Fruit fly (Drosophila melanogaster) whole organism, embryonic: ENCODE data around the gene CRAT.

Source experiments
- Atf3 ChIP-seq: fragments of 200-800 bp; sonication (Bioruptor generic); optimal IDR thresholded peaks from 3 replicates; lab custom pipeline; 2016; ENCODE audit warnings: missing biosample characterization, missing genetic modification characterization
- CG10543 ChIP-seq: fragments of 200-800 bp; sonication (Bioruptor generic); optimal IDR thresholded peaks from 3 replicates; lab custom pipeline; 2017; ENCODE audit warnings: missing biosample characterization, mild to moderate bottlenecking, missing genetic modification characterization, moderate library complexity
- CG10565 ChIP-seq: fragments of 200-800 bp; sonication (Bioruptor generic); optimal IDR thresholded peaks from 3 replicates; lab custom pipeline; 2016; ENCODE audit warnings: missing biosample characterization, mild to moderate bottlenecking, missing genetic modification characterization
- CG11093 ChIP-seq: fragments of 200-800 bp; sonication (Bioruptor generic); IDR thresholded peaks from 3 replicates; pipeline ENCODE4 v1.3.6; 2022; ENCODE audit warnings: missing biosample characterization, missing genetic modification characterization
- CG13296 ChIP-seq: fragments of 200-800 bp; sonication (Bioruptor generic); optimal IDR thresholded peaks from 3 replicates; lab custom pipeline; 2018; ENCODE audit warnings: missing biosample characterization, mild to moderate bottlenecking, missing genetic modification characterization
- CG14860 ChIP-seq: fragments of 200-800 bp; sonication (Bioruptor generic); IDR thresholded peaks from 3 replicates; pipeline ENCODE4 v1.3.6; 2022; ENCODE audit warnings: missing biosample characterization, missing genetic modification characterization; ENCODE audit not compliant: partially characterized antibody
- CG15514 ChIP-seq: fragments of 200-800 bp; sonication (Bioruptor generic); optimal IDR thresholded peaks from 3 replicates; lab custom pipeline; 2017; ENCODE audit warnings: missing biosample characterization, missing genetic modification characterization, mild to moderate bottlenecking, moderate library complexity, missing genetic modification reagents
- CG17612 ChIP-seq: fragments of 200-800 bp; sonication (Bioruptor generic); IDR thresholded peaks from 2 replicates; pipeline ENCODE4 v1.3.6; 2022; ENCODE audit warnings: missing biosample characterization, missing genetic modification characterization
- CG17912 ChIP-seq: fragments of 200-800 bp; sonication (Bioruptor generic); optimal IDR thresholded peaks from 2 replicates; lab custom pipeline; 2018; ENCODE audit warnings: missing biosample characterization, mild to moderate bottlenecking, missing genetic modification characterization
- CG1792 ChIP-seq: fragments of 200-800 bp; sonication (Bioruptor generic); optimal IDR thresholded peaks from 2 replicates; lab custom pipeline; 2016; ENCODE audit warnings: missing biosample characterization, missing genetic modification characterization
- CG18476 ChIP-seq: fragments of 200-800 bp; sonication (Bioruptor generic); optimal IDR thresholded peaks from 2 replicates; lab custom pipeline; 2016; ENCODE audit warnings: missing biosample characterization, mild to moderate bottlenecking, missing genetic modification characterization
- CG2116 ChIP-seq: fragments of 200-800 bp; sonication (Bioruptor generic); optimal IDR thresholded peaks from 3 replicates; lab custom pipeline; 2018; ENCODE audit warnings: missing biosample characterization, mild to moderate bottlenecking, missing genetic modification characterization
- CG3847 ChIP-seq: fragments of 200-800 bp; sonication (Bioruptor generic); IDR thresholded peaks from 2 replicates; pipeline ENCODE4 v1.3.6; 2022; ENCODE audit warnings: missing biosample characterization, missing genetic modification characterization
- CG4360 ChIP-seq: fragments of 200-800 bp; sonication (Bioruptor generic); IDR thresholded peaks from 2 replicates; pipeline ENCODE4 v1.3.6; 2022; ENCODE audit warnings: missing biosample characterization, missing genetic modification characterization
- CG5245 ChIP-seq: fragments of 200-800 bp; sonication (Bioruptor generic); optimal IDR thresholded peaks from 3 replicates; lab custom pipeline; 2016; ENCODE audit warnings: missing biosample characterization, missing genetic modification characterization
- CG6175 ChIP-seq: fragments of 200-800 bp; sonication (Bioruptor generic); IDR thresholded peaks from 3 replicates; pipeline ENCODE4 v1.3.6; 2022; ENCODE audit warnings: missing biosample characterization, missing genetic modification characterization
- CG7786 ChIP-seq: fragments of 200-800 bp; sonication (Bioruptor generic); optimal IDR thresholded peaks from 2 replicates; lab custom pipeline; 2016; ENCODE audit warnings: missing biosample characterization, missing genetic modification characterization
- CG8359 ChIP-seq: fragments of 200-800 bp; sonication (Bioruptor generic); optimal IDR thresholded peaks from 2 replicates; lab custom pipeline; 2017; ENCODE audit warnings: missing biosample characterization, mild to moderate bottlenecking, missing genetic modification characterization, borderline replicate concordance
- CG8765 ChIP-seq: fragments of 200-800 bp; sonication (Bioruptor generic); IDR thresholded peaks from 2 replicates; pipeline ENCODE4 v1.3.6; 2022; ENCODE audit warnings: missing biosample characterization, missing genetic modification characterization
- CG9437 ChIP-seq: fragments of 200-800 bp; sonication (Bioruptor generic); optimal IDR thresholded peaks from 2 replicates; lab custom pipeline; 2018; ENCODE audit warnings: missing biosample characterization, mild to moderate bottlenecking, missing genetic modification characterization
- CG9609 ChIP-seq: fragments of 200-800 bp; sonication (Bioruptor generic); optimal IDR thresholded peaks from 3 replicates; lab custom pipeline; 2016; ENCODE audit warnings: missing biosample characterization, missing genetic modification characterization
- Camta ChIP-seq: fragments of 200-800 bp; sonication (Bioruptor generic); optimal IDR thresholded peaks from 2 replicates; lab custom pipeline; 2016; ENCODE audit warnings: missing biosample characterization, missing genetic modification characterization
- CkIIα-i1 ChIP-seq: fragments of 200-800 bp; sonication (Bioruptor generic); IDR thresholded peaks from 2 replicates; pipeline ENCODE4 v1.3.6; 2022; ENCODE audit warnings: missing biosample characterization, missing genetic modification characterization
- Doc2 ChIP-seq: fragments of 200-800 bp; sonication (Bioruptor generic); IDR thresholded peaks from 2 replicates; pipeline ENCODE4 v1.3.6; 2022; ENCODE audit warnings: missing biosample characterization, missing genetic modification characterization
- Eip74EF ChIP-seq, 2 experiments: fragments of 200-800 bp in 1 of 2; fragments of >200 bp in 1 of 2; sonication (Bioruptor generic) in 1 of 2; optimal IDR thresholded peaks; 2 replicates each; lab custom pipeline; 2017 to 2019; ENCODE audit warnings: missing biosample characterization in 2 of 2, missing genetic modification characterization in 2 of 2, mild to moderate bottlenecking in 1 of 2, moderate library complexity in 1 of 2
- Hand ChIP-seq: fragments of 200-800 bp; sonication (Bioruptor generic); optimal IDR thresholded peaks from 2 replicates; lab custom pipeline; 2017; ENCODE audit warnings: mild to moderate bottlenecking, missing biosample characterization, missing genetic modification reagents, missing genetic modification characterization
- Hr39 ChIP-seq: fragments of >200 bp; optimal IDR thresholded peaks from 2 replicates; lab custom pipeline; 2017
- Hr78 ChIP-seq, 2 experiments: fragments of 200-800 bp in 1 of 2; fragments of >200 bp in 1 of 2; sonication (Bioruptor generic) in 1 of 2; optimal IDR thresholded peaks; 2 replicates each; lab custom pipeline; 2017 to 2019; ENCODE audit warnings: missing biosample characterization in 2 of 2, missing genetic modification characterization in 2 of 2, mild to moderate bottlenecking in 1 of 2, moderate library complexity in 1 of 2
- Lpt ChIP-seq: fragments of >200 bp; optimal IDR thresholded peaks from 2 replicates; lab custom pipeline; 2018; ENCODE audit warnings: missing biosample characterization, missing genetic modification characterization
- Nf-YB ChIP-seq: fragments of 200-800 bp; sonication (Bioruptor generic); optimal IDR thresholded peaks from 3 replicates; lab custom pipeline; 2019; ENCODE audit warnings: missing biosample characterization, mild to moderate bottlenecking, missing genetic modification characterization, moderate library complexity
- Side ChIP-seq: fragments of 200-800 bp; sonication (Bioruptor generic); optimal IDR thresholded peaks from 2 replicates; lab custom pipeline; 2016; ENCODE audit warnings: missing biosample characterization, missing genetic modification characterization
- amos ChIP-seq: fragments of 200-800 bp; sonication (Bioruptor generic); IDR thresholded peaks from 2 replicates; pipeline ENCODE4 v1.3.6; 2022; ENCODE audit warnings: missing biosample characterization, missing genetic modification characterization; ENCODE audit not compliant: partially characterized antibody
- ato ChIP-seq: fragments of 200-800 bp; sonication (Bioruptor generic); IDR thresholded peaks from 2 replicates; pipeline ENCODE4 v1.3.6; 2022; ENCODE audit warnings: missing biosample characterization, missing genetic modification characterization; ENCODE audit not compliant: partially characterized antibody
- bigmax ChIP-seq: fragments of 200-800 bp; sonication (Bioruptor generic); optimal IDR thresholded peaks from 2 replicates; lab custom pipeline; 2018; ENCODE audit warnings: missing biosample characterization, mild to moderate bottlenecking, missing genetic modification characterization
- cg ChIP-seq: fragments of 200-800 bp; sonication (Bioruptor generic); optimal IDR thresholded peaks from 3 replicates; lab custom pipeline; 2019; ENCODE audit warnings: missing biosample characterization, mild to moderate bottlenecking, missing genetic modification characterization, moderate library complexity
- chn ChIP-seq: fragments of 200-800 bp; sonication (Bioruptor generic); optimal IDR thresholded peaks from 2 replicates; lab custom pipeline; 2016; ENCODE audit warnings: missing biosample characterization, missing genetic modification characterization
- ci ChIP-seq: fragments of 200-800 bp; sonication (Bioruptor generic); IDR thresholded peaks from 3 replicates; pipeline ENCODE4 v1.3.6; 2022; ENCODE audit warnings: missing biosample characterization, missing genetic modification characterization
- gce ChIP-seq: fragments of 200-800 bp; sonication (Bioruptor generic); IDR thresholded peaks from 3 replicates; pipeline ENCODE4 v1.3.6; 2022; ENCODE audit warnings: missing biosample characterization, missing genetic modification characterization
- gcm2 ChIP-seq: fragments of 200-800 bp; sonication (Bioruptor generic); optimal IDR thresholded peaks from 2 replicates; lab custom pipeline; 2016; ENCODE audit warnings: missing biosample characterization, missing genetic modification characterization
- grn ChIP-seq: fragments of 200-800 bp; sonication (Bioruptor generic); optimal IDR thresholded peaks from 3 replicates; lab custom pipeline; 2017; ENCODE audit warnings: missing biosample characterization, missing genetic modification characterization
- jing ChIP-seq: fragments of 200-800 bp; sonication (Bioruptor generic); optimal IDR thresholded peaks from 2 replicates; lab custom pipeline; 2018; ENCODE audit warnings: missing biosample characterization, mild to moderate bottlenecking, missing genetic modification characterization
- nerfin-2 ChIP-seq: fragments of 200-800 bp; sonication (Bioruptor generic); IDR thresholded peaks from 2 replicates; pipeline ENCODE4 v1.3.6; 2022; ENCODE audit warnings: missing biosample characterization, missing genetic modification characterization; ENCODE audit not compliant: partially characterized antibody
- otp ChIP-seq: fragments of 200-800 bp; sonication (Bioruptor generic); IDR thresholded peaks from 3 replicates; pipeline ENCODE4, ENCODE4 v1.3.6; 2022; ENCODE audit warnings: missing biosample characterization, missing genetic modification characterization
- pho ChIP-seq: fragments of 200-800 bp; sonication (Bioruptor generic); optimal IDR thresholded peaks from 2 replicates; lab custom pipeline; 2016; ENCODE audit warnings: missing biosample characterization, missing genetic modification characterization
- pita ChIP-seq: fragments of 200-800 bp; sonication (Bioruptor generic); optimal IDR thresholded peaks from 2 replicates; lab custom pipeline; 2017; ENCODE audit warnings: missing biosample characterization, mild to moderate bottlenecking, missing genetic modification characterization
- run ChIP-seq: fragments of 200-800 bp; sonication (Bioruptor generic); optimal IDR thresholded peaks from 3 replicates; lab custom pipeline; 2018; ENCODE audit warnings: missing biosample characterization, mild to moderate bottlenecking, missing genetic modification characterization
- sens-2 ChIP-seq: fragments of 200-800 bp; sonication (Bioruptor generic); IDR thresholded peaks from 2 replicates; pipeline ENCODE4 v1.3.6; 2022; ENCODE audit warnings: missing biosample characterization, missing genetic modification characterization
- shn ChIP-seq: fragments of 200-800 bp; sonication (Bioruptor generic); optimal IDR thresholded peaks from 3 replicates; lab custom pipeline; 2016; ENCODE audit warnings: missing biosample characterization, missing genetic modification characterization
- toy ChIP-seq: fragments of 200-800 bp; sonication (Bioruptor generic); IDR thresholded peaks from 2 replicates; pipeline ENCODE4 v1.3.6; 2022; ENCODE audit warnings: missing biosample characterization, missing genetic modification characterization
- trh ChIP-seq: fragments of 200-800 bp; sonication (Bioruptor generic); optimal IDR thresholded peaks from 2 replicates; lab custom pipeline; 2016; ENCODE audit warnings: missing biosample characterization, missing genetic modification characterization

The CRAT gene

dm6 chr3R:6423984-6424602 is 48.2 kb upstream of the CRAT start (continued):
- TF ChIP-seq Camta (GFP tag; lab: Kevin White, UChicago) = peak; percentile 88
- TF ChIP-seq CG15514 (GFP tag; lab: Kevin White, UChicago) = peak; percentile 84
- TF ChIP-seq CG14860 (GFP tag; lab: Robert Waterston, UW) = no peak
- TF ChIP-seq ato (GFP tag; lab: Robert Waterston, UW) = no peak
- peak; percentile 85 for TF ChIP-seq gcm2 (GFP tag; lab: Kevin White, UChicago)
- TF ChIP-seq trh (GFP tag; lab: Kevin White, UChicago) = peak; percentile 70
- 0 out of 2 replicates have a peak, but pooled peaks have one; percentile 34 for TF ChIP-seq CkIIα-i1
- TF ChIP-seq CG11093 = peak; percentile 82
- TF ChIP-seq otp = peak; percentile 91
- TF ChIP-seq CG2116 (GFP tag; lab: Kevin White, UChicago) = peak; percentile 62
- peak; percentile 76 for TF ChIP-seq CG8359 (GFP tag; lab: Kevin White, UChicago)
- TF ChIP-seq CG10543 (GFP tag; lab: Kevin White, UChicago) = peak; percentile 87
- TF ChIP-seq cg (GFP tag; lab: Kevin White, UChicago) = peak; percentile 76
- peak; percentile 95 for TF ChIP-seq CG7786 (GFP tag; lab: Kevin White, UChicago)
- peak; percentile 89 for TF ChIP-seq CG13296 (GFP tag; lab: Kevin White, UChicago)
- peak; percentile 73 for TF ChIP-seq CG18476 (GFP tag; lab: Kevin White, UChicago)
- peak; percentile 90 for TF ChIP-seq Nf-YB (GFP tag; lab: Kevin White, UChicago)
- TF ChIP-seq sens-2 (GFP tag; lab: Robert Waterston, UW) = peak; percentile 91
- TF ChIP-seq pho (GFP tag; lab: Kevin White, UChicago) = peak; percentile 89
- TF ChIP-seq CG17612 = peak; percentile 72; the same call in 1 of the 2 replicates
- 0 out of 2 replicates have a peak, but pooled peaks have one; percentile 9 for TF ChIP-seq Doc2 (GFP tag; lab: Robert Waterston, UW)
- TF ChIP-seq chn (GFP tag; lab: Kevin White, UChicago) = peak; percentile 94
- no peak for TF ChIP-seq pita (GFP tag; lab: Kevin White, UChicago)
- TF ChIP-seq ci = peak; percentile 94
- TF ChIP-seq Side (GFP tag; lab: Kevin White, UChicago) = peak; percentile 95
- TF ChIP-seq toy = peak; percentile 81
- no peak for TF ChIP-seq Hr39 (lab: Kevin White, UChicago)
- TF ChIP-seq CG8765 (GFP tag; lab: Robert Waterston, UW) = peak; percentile 84
- TF ChIP-seq CG9609 = peak; percentile 93
- TF ChIP-seq CG10565 = no peak
- no peak for TF ChIP-seq amos (GFP tag; lab: Robert Waterston, UW)
- peak; percentile 76 for TF ChIP-seq CG9437 (GFP tag; lab: Kevin White, UChicago)
- peak; percentile 85 for TF ChIP-seq shn (GFP tag; lab: Kevin White, UChicago)
- TF ChIP-seq Eip74EF (GFP tag; optimal IDR thresholded peaks at IDR 0.05; lab: Kevin White, UChicago) = peak in 1 of 2 experiments; percentile 85
- peak; percentile 24 for TF ChIP-seq bigmax (GFP tag; lab: Kevin White, UChicago)
- TF ChIP-seq CG6175 (GFP tag; lab: Robert Waterston, UW) = peak; percentile 68; the same call in 1 of the 3 replicates
- no peak for TF ChIP-seq CG17912
- TF ChIP-seq Hr78 (GFP tag; optimal IDR thresholded peaks at IDR 0.05; lab: Kevin White, UChicago) = peak in 1 of 2 experiments; percentile 60
- no peak for TF ChIP-seq nerfin-2 (GFP tag; lab: Robert Waterston, UW)
- peak; percentile 79 for TF ChIP-seq run (tag; lab: Kevin White, UChicago)
- TF ChIP-seq CG4360 = peak; percentile 95
- TF ChIP-seq jing (GFP tag; lab: Kevin White, UChicago) = peak; percentile 83
- TF ChIP-seq CG5245 (GFP tag; lab: Kevin White, UChicago) = peak; percentile 87
- peak; percentile 91 for TF ChIP-seq gce (GFP tag; lab: Robert Waterston, UW)
- peak; percentile 85 for TF ChIP-seq CG3847 (GFP tag; lab: Robert Waterston, UW)
- TF ChIP-seq Lpt = no peak
- peak; percentile 86 for TF ChIP-seq Atf3
- TF ChIP-seq Hand (GFP tag; lab: Kevin White, UChicago) = peak; percentile 95
- TF ChIP-seq CG1792 = peak; percentile 86
- peak; percentile 9 for TF ChIP-seq grn (GFP tag; lab: Kevin White, UChicago)
